Worm (Caenorhabditis elegans) whole organism, late embryonic: ENCODE data around the gene srt-6.

ENCODE experiments used
- C08G9.2 ChIP-seq: sonication (generic microtip); optimal IDR thresholded peaks from 2 replicates; lab custom pipeline; 2016; ENCODE audit warnings: mild to moderate bottlenecking, missing genetic modification characterization, moderate library complexity, missing compliant biosample characterization
- C38D4.7 ChIP-seq: fragments of 200-800 bp; sonication (Bioruptor generic); optimal IDR thresholded peaks from 2 replicates; lab custom pipeline; 2018; ENCODE audit warnings: mild to moderate bottlenecking, missing genetic modification characterization, moderate library complexity, missing compliant biosample characterization
- F13H6.1 ChIP-seq: sonication (generic microtip); optimal IDR thresholded peaks from 2 replicates; lab custom pipeline; 2016; ENCODE audit warnings: missing genetic modification characterization, missing compliant biosample characterization
- K02D7.2 ChIP-seq: sonication (generic microtip); optimal IDR thresholded peaks from 2 replicates; lab custom pipeline; 2017; ENCODE audit warnings: mild to moderate bottlenecking, missing genetic modification characterization, missing compliant biosample characterization
- Y22D7AL.16 ChIP-seq: sonication (generic microtip); optimal IDR thresholded peaks from 2 replicates; lab custom pipeline; 2016; ENCODE audit warnings: missing genetic modification characterization, missing compliant biosample characterization
- ahr-1 ChIP-seq: sonication (generic microtip); optimal IDR thresholded peaks from 2 replicates; lab custom pipeline; 2016; ENCODE audit warnings: missing genetic modification characterization, missing compliant biosample characterization
- ceh-18 ChIP-seq: sonication (generic microtip); optimal IDR thresholded peaks from 2 replicates; lab custom pipeline; 2016; ENCODE audit warnings: missing genetic modification characterization, missing compliant biosample characterization
- ceh-2 ChIP-seq: sonication (generic microtip); optimal IDR thresholded peaks from 2 replicates; lab custom pipeline; 2016; ENCODE audit warnings: missing genotype, missing genetic modification characterization, missing compliant biosample characterization
- ceh-22 ChIP-seq: sonication (generic microtip); optimal IDR thresholded peaks from 2 replicates; lab custom pipeline; 2017; ENCODE audit warnings: missing biosample characterization, missing genetic modification characterization
- ceh-24 ChIP-seq: sonication (generic microtip); optimal IDR thresholded peaks from 2 replicates; lab custom pipeline; 2016; ENCODE audit warnings: mild to moderate bottlenecking, missing genetic modification characterization, missing compliant biosample characterization
- ceh-30 ChIP-seq: fragments of 150-350 bp; optimal IDR thresholded peaks from 2 replicates; lab custom pipeline; 2014; ENCODE audit warnings: missing biosample characterization, missing genetic modification characterization
- ceh-31 ChIP-seq: sonication (generic microtip); optimal IDR thresholded peaks from 2 replicates; lab custom pipeline; 2016; ENCODE audit warnings: missing genetic modification characterization, missing compliant biosample characterization
- ceh-48 ChIP-seq: sonication (generic microtip); optimal IDR thresholded peaks from 2 replicates; lab custom pipeline; 2016; ENCODE audit warnings: missing genetic modification characterization, inconsistent platforms, missing compliant biosample characterization
- dmd-4 ChIP-seq: sonication (generic microtip); optimal IDR thresholded peaks from 2 replicates; lab custom pipeline; 2016; ENCODE audit warnings: borderline replicate concordance, missing genetic modification characterization, missing compliant biosample characterization
- elt-2 ChIP-seq: sonication (generic microtip); optimal IDR thresholded peaks from 2 replicates; lab custom pipeline; 2016; ENCODE audit warnings: missing genetic modification reagents, missing genetic modification characterization, missing compliant biosample characterization
- gmeb-2 ChIP-seq: sonication (generic microtip); optimal IDR thresholded peaks from 2 replicates; lab custom pipeline; 2016; ENCODE audit warnings: missing genetic modification characterization, inconsistent platforms, missing compliant biosample characterization
- hlh-13 ChIP-seq: fragments of 200-800 bp; sonication (Bioruptor generic); optimal IDR thresholded peaks from 2 replicates; lab custom pipeline; 2018; ENCODE audit warnings: mild to moderate bottlenecking, missing genetic modification characterization, missing compliant biosample characterization
- lim-6 ChIP-seq: sonication (generic microtip); optimal IDR thresholded peaks from 2 replicates; lab custom pipeline; 2016; ENCODE audit warnings: missing genetic modification characterization, missing compliant biosample characterization
- nfya-1 ChIP-seq: sonication (generic microtip); optimal IDR thresholded peaks from 2 replicates; lab custom pipeline; 2017; ENCODE audit warnings: missing genetic modification characterization, mild to moderate bottlenecking, missing compliant biosample characterization, antibody characterized with exemption, moderate library complexity
- nhr-11 ChIP-seq: fragments of 150-350 bp; optimal IDR thresholded peaks from 2 replicates; lab custom pipeline; 2014; ENCODE audit warnings: missing biosample characterization, missing genetic modification characterization
- nhr-232 ChIP-seq: sonication (generic microtip); optimal IDR thresholded peaks from 2 replicates; lab custom pipeline; 2016; ENCODE audit warnings: missing genetic modification characterization, missing compliant biosample characterization
- odd-2 ChIP-seq: sonication (generic microtip); optimal IDR thresholded peaks from 2 replicates; lab custom pipeline; 2017; ENCODE audit warnings: antibody characterized with exemption, mild to moderate bottlenecking, missing genetic modification characterization, missing compliant biosample characterization
- pax-1 ChIP-seq: fragments of 150-350 bp; optimal IDR thresholded peaks from 2 replicates; lab custom pipeline; 2014; ENCODE audit warnings: missing biosample characterization, missing genetic modification characterization
- ref-2 ChIP-seq: sonication (generic microtip); optimal IDR thresholded peaks from 2 replicates; lab custom pipeline; 2016; ENCODE audit warnings: missing genetic modification characterization, missing compliant biosample characterization
- rnt-1 ChIP-seq: sonication (generic microtip); optimal IDR thresholded peaks from 2 replicates; lab custom pipeline; 2016; ENCODE audit warnings: missing genetic modification characterization, missing compliant biosample characterization
- sdc-2 ChIP-seq: sonication (generic microtip); optimal IDR thresholded peaks from 2 replicates; lab custom pipeline; 2016; ENCODE audit warnings: missing genotype, missing genetic modification characterization, missing compliant biosample characterization
- sox-2 ChIP-seq: fragments of 200-800 bp; sonication (Bioruptor generic); IDR thresholded peaks from 2 replicates; pipeline ENCODE4 v1.3.6; 2022; ENCODE audit warnings: missing genetic modification reagents, missing genetic modification characterization, missing compliant biosample characterization
- sox-4 ChIP-seq: sonication (generic microtip); optimal IDR thresholded peaks from 2 replicates; lab custom pipeline; 2017; ENCODE audit warnings: mild to moderate bottlenecking, missing genetic modification characterization, inconsistent platforms, missing compliant biosample characterization
- syd-9 ChIP-seq: sonication (generic microtip); optimal IDR thresholded peaks from 2 replicates; lab custom pipeline; 2016; ENCODE audit warnings: mild to moderate bottlenecking, missing genetic modification characterization, moderate library complexity, missing compliant biosample characterization
- unc-3 ChIP-seq, 2 experiments: fragments of 200-800 bp in 1 of 2; sonication (Bioruptor generic) in 1 of 2; sonication (generic microtip) in 1 of 2; conservative IDR thresholded peaks in 1 of 2; optimal IDR thresholded peaks in 1 of 2; 2 replicates each; pipeline versions ENCODE4 v1.3.6 to Lab custom; 2016 to 2022; ENCODE audit warnings: missing compliant biosample characterization in 2 of 2, missing genetic modification characterization in 2 of 2, missing genetic modification reagents in 1 of 2
- unc-42 ChIP-seq: sonication (generic microtip); optimal IDR thresholded peaks from 2 replicates; lab custom pipeline; 2016; ENCODE audit warnings: missing genotype, missing genetic modification characterization, missing compliant biosample characterization
- unc-55 ChIP-seq: sonication (generic microtip); optimal IDR thresholded peaks from 2 replicates; lab custom pipeline; 2017; ENCODE audit warnings: missing biosample characterization, missing genetic modification reagents, missing genetic modification characterization
- ztf-16 ChIP-seq: sonication (generic microtip); optimal IDR thresholded peaks from 2 replicates; lab custom pipeline; 2017; ENCODE audit warnings: missing genetic modification characterization, missing compliant biosample characterization

srt-6 gene

ce11 chrV:7379384-7379783 is 29.2 kb downstream of the srt-6 start, which contains the start of gene srsx-24:
TSS of gene srsx-24 (minus strand) at chrV:7379484.
- TF ChIP-seq hlh-13: no peak
- TF ChIP-seq nhr-11: no peak
- TF ChIP-seq ahr-1: no peak

DNA sequence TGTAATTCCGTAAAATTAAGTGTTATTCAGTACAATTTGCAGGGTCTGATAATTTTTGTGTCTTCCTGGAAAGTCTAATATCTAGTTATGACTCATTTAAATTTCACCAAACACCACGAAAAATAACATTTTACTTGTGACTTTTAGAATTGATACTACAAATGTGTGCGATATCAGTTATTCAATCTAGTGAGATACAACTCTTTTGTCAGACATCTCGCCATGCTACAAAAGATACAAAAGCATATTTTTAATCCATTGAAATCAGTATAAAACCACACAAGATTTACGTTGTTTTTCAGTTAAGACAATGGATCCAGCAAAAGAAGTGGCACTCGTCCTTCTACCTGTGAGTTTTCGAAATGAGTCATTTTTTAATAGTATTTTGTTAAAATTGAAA is 34.5 kb downstream of the srt-6 start, which contains the start of gene srx-56:
Gene srx-56, plus strand, starts transcription at position 301 of the 400 bp plus-strand sequence.
- no peak for TF ChIP-seq unc-3 (GFP tag; conservative IDR thresholded peaks at IDR 0.05; lab: Robert Waterston, UW)
- no peak for TF ChIP-seq unc-3 (tag; optimal IDR thresholded peaks at IDR 0.05; lab: Kevin White, UChicago)
- no peak for TF ChIP-seq ceh-31 (tag; lab: Kevin White, UChicago)

DNA sequence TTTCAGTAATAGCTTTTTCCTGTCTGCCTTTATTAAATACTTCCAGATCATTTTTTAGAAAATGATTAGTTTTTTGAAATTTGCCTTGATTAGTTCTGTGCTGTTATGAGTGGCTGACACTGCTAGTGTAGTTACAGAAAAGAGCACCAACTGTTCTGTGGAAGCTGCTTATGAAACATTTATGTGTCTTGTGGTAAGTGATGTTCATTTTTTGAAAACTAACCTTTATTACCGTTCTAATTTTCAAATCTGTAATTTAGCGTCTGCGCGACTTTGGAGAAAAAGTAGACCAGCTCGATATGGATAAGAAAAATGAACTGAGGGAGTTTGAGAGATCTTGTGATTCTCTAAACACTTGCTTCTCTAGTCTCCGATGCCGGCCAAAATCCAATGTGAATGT is 39.0 kb downstream of the srt-6 start, which contains the start of gene srj-14:
Gene srj-14, plus strand, starts transcription at position 131 of the 400 bp plus-strand sequence.
- no peak for TF ChIP-seq unc-42 (tag; lab: Kevin White, UChicago)
- TF ChIP-seq C08G9.2 (tag; lab: Kevin White, UChicago): no peak
- no peak for TF ChIP-seq nfya-1 (tag; lab: Kevin White, UChicago)
- TF ChIP-seq unc-3 (GFP tag; conservative IDR thresholded peaks at IDR 0.05; lab: Robert Waterston, UW): no peak
- TF ChIP-seq unc-3 (tag; optimal IDR thresholded peaks at IDR 0.05; lab: Kevin White, UChicago): no peak
- no peak for TF ChIP-seq pax-1 (tag; lab: Kevin White, UChicago)
- TF ChIP-seq ref-2 (tag; lab: Kevin White, UChicago): no peak
- no peak for TF ChIP-seq K02D7.2 (tag; lab: Kevin White, UChicago)
- no peak for TF ChIP-seq F13H6.1 (tag; lab: Kevin White, UChicago)
- no peak for TF ChIP-seq ceh-24 (tag; lab: Kevin White, UChicago)
- no peak for TF ChIP-seq ceh-18 (tag; lab: Kevin White, UChicago)
- TF ChIP-seq dmd-4 (tag; lab: Kevin White, UChicago): no peak

ce11 chrV:7364951-7365350 is 43.7 kb downstream of the srt-6 start, which contains the start of gene exc-13:
TSS of gene exc-13 (plus strand) at chrV:7365251.
- TF ChIP-seq sox-2 (GFP tag; lab: Robert Waterston, UW): no peak
- TF ChIP-seq unc-55 (GFP tag; lab: Kevin White, UChicago): no peak
- TF ChIP-seq syd-9 (tag; lab: Kevin White, UChicago): no peak
- TF ChIP-seq odd-2 (tag; lab: Kevin White, UChicago): no peak
- TF ChIP-seq sdc-2 (tag; lab: Kevin White, UChicago): no peak
- TF ChIP-seq ceh-22: no peak
- TF ChIP-seq ceh-24 (tag; lab: Kevin White, UChicago): no peak
- TF ChIP-seq ceh-48 (tag; lab: Kevin White, UChicago): no peak
- TF ChIP-seq ceh-30 (tag; lab: Kevin White, UChicago): no peak
- no peak for TF ChIP-seq dmd-4 (tag; lab: Kevin White, UChicago)
- TF ChIP-seq nhr-232 (tag; lab: Kevin White, UChicago): no peak
- TF ChIP-seq gmeb-2 (tag; lab: Kevin White, UChicago): no peak
- TF ChIP-seq unc-3 (GFP tag; conservative IDR thresholded peaks at IDR 0.05; lab: Robert Waterston, UW): no peak
- no peak for TF ChIP-seq unc-3 (tag; optimal IDR thresholded peaks at IDR 0.05; lab: Kevin White, UChicago)

ce11 chrV:7364059-7364458 is 44.6 kb downstream of the srt-6 start, which contains the start of gene cyp-35A2:
TSS of gene cyp-35A2 (minus strand) at chrV:7364182.
- TF ChIP-seq elt-2: peak; percentile 64
- no peak for TF ChIP-seq rnt-1 (tag; lab: Kevin White, UChicago)
- TF ChIP-seq, all 69 proteins: peak for 1

- no peak for TF ChIP-seq ceh-2 (tag; lab: Kevin White, UChicago)
- no peak for TF ChIP-seq sox-4
- no peak for TF ChIP-seq Y22D7AL.16 (tag; lab: Kevin White, UChicago)
- no peak for TF ChIP-seq hlh-13
- no peak for TF ChIP-seq ztf-16 (tag; lab: Kevin White, UChicago)
- TF ChIP-seq nhr-232 (tag; lab: Kevin White, UChicago): no peak
- no peak for TF ChIP-seq C38D4.7 (GFP tag; lab: Kevin White, UChicago)
- TF ChIP-seq lim-6: no peak
These were observed 46.9 kb downstream of the srt-6 start, which contains the start of gene cyp-35A1 for ce11 chrV:7361673-7362072. TSS of gene cyp-35A1 (minus strand) at chrV:7361773.
